Fruit fly (Drosophila melanogaster): ENCODE measurements around the gene CG31974.

DNA sequence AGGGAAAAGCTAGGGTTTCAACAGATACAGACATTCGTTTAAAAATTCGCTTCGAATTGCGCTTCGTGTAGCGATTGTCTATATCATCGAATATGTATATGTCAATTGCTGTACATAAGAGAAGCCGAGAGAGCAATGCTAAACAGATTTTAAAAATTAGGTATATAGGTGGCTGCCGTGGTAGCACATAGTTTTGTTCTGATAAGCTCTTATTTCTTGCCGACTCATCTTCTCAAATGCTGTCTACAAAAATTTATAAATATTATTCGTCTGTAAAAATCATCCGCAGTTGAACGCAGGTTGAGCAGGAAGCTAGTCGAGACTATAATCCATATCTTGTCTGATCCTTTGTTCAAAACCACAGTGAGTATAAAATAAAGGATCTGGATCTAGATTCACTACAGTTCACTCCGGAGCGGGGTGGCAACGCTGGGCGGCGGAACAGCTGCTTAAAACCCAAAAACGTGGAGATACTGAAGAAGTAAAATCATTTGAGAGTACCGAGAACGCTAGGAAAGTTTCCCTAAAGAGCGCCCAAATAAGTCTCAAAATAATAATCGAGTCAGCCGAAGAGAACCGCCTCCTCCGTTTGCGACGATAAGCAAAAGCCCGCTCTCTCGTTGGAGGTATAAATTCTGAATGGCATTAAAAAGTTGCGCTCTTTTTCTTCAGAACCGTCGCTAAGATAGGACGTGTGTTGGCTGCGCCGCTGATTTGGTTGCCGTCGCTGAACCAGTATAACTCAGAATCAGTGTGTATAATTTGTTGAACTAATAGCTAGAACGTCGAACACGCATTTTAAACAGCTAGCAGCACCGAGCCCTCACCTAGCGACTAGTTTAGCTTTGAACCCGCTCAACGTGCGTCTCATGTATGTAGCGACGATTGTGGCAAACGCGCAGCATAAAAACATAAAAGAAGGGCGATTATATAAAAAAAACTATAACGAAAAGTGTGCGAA, 35.1 kb downstream of the CG31974 start:
- TF ChIP-seq insv (optimal IDR thresholded peaks at IDR 0.05) (no peak), h (optimal IDR thresholded peaks at IDR 0.05) (no peak), Sin3A (optimal IDR thresholded peaks at IDR 0.05) (no peak)

Data from Kc167 (cell line).